Worm (Caenorhabditis elegans) whole organism, late embryonic: ENCODE data around the gene sra-35.

Experiments
- C38D4.7 ChIP-seq: fragments of 200-800 bp; sonication (Bioruptor generic); optimal IDR thresholded peaks from 2 replicates; lab custom pipeline; 2018; ENCODE audit warnings: mild to moderate bottlenecking, missing genetic modification characterization, moderate library complexity, missing compliant biosample characterization
- ahr-1 ChIP-seq: sonication (generic microtip); optimal IDR thresholded peaks from 2 replicates; lab custom pipeline; 2016; ENCODE audit warnings: missing genetic modification characterization, missing compliant biosample characterization
- ceh-14 ChIP-seq: sonication (generic microtip); optimal IDR thresholded peaks from 2 replicates; lab custom pipeline; 2016; ENCODE audit warnings: missing genotype, missing genetic modification characterization, missing compliant biosample characterization
- ceh-34 ChIP-seq: sonication (generic microtip); optimal IDR thresholded peaks from 2 replicates; lab custom pipeline; 2016; ENCODE audit warnings: mild to moderate bottlenecking, missing genetic modification characterization, missing compliant biosample characterization
- ceh-45 ChIP-seq: fragments of 200-800 bp; sonication (Bioruptor generic); IDR thresholded peaks from 2 replicates; pipeline ENCODE4 v1.3.6; 2022; ENCODE audit warnings: missing genetic modification reagents, missing genetic modification characterization, missing compliant biosample characterization
- ets-4 ChIP-seq: sonication (generic microtip); optimal IDR thresholded peaks from 2 replicates; lab custom pipeline; 2016; ENCODE audit warnings: missing genetic modification characterization, missing compliant biosample characterization
- mec-3 ChIP-seq: sonication (generic microtip); optimal IDR thresholded peaks from 2 replicates; lab custom pipeline; 2016; ENCODE audit warnings: borderline replicate concordance, missing genetic modification characterization, missing compliant biosample characterization
- pha-4 ChIP-seq: fragments of 150-350 bp; optimal IDR thresholded peaks from 2 replicates; lab custom pipeline; 2018; ENCODE audit warnings: missing biosample characterization, missing genetic modification reagents, missing genetic modification characterization
- pros-1 ChIP-seq: fragments of 150-350 bp; optimal IDR thresholded peaks from 2 replicates; lab custom pipeline; 2014; ENCODE audit warnings: missing biosample characterization, missing genetic modification reagents, missing genetic modification characterization
- tbx-7 ChIP-seq: sonication (generic microtip); optimal IDR thresholded peaks from 2 replicates; lab custom pipeline; 2016; ENCODE audit warnings: missing genotype, missing genetic modification characterization, missing compliant biosample characterization

- TF ChIP-seq ahr-1 (tag; lab: Kevin White, UChicago) (no peak), ceh-45 (GFP tag; lab: Robert Waterston, UW) (no peak), pros-1 (tag; lab: Kevin White, UChicago) (no peak), ceh-14 (tag; lab: Kevin White, UChicago) (no peak), pha-4 (tag; lab: Kevin White, UChicago) (no peak), tbx-7 (tag; lab: Kevin White, UChicago) (no peak), ets-4 (tag; lab: Kevin White, UChicago) (no peak), mec-3 (no peak), C38D4.7 (GFP tag; lab: Kevin White, UChicago) (no peak), ceh-34 (tag; lab: Kevin White, UChicago) (no peak)
Measured at ce11 chrII:4537141-4537540, 9.4 kb upstream of the sra-35 start, which contains the start of gene sra-33.
